Worm (Caenorhabditis elegans) whole organism, young adult: ENCODE measurements around the gene clec-158.
A peak's percentile ranks its signal among the peaks of the same experiment; 100 is the strongest.

ENCODE experiments used
- B0261.1 ChIP-seq: sonication (generic microtip); optimal IDR thresholded peaks from 2 replicates; lab custom pipeline; 2016; ENCODE audit warnings: mild to moderate bottlenecking, missing genetic modification characterization, moderate library complexity, missing compliant biosample characterization
- B0336.3 ChIP-seq: fragments of 200-800 bp; sonication (Bioruptor generic); IDR thresholded peaks from 2 replicates; pipeline ENCODE4 v1.3.6; 2022; ENCODE audit warnings: missing genetic modification characterization, missing compliant biosample characterization
- D2030.7 ChIP-seq: fragments of 200-800 bp; sonication (Bioruptor generic); IDR thresholded peaks from 2 replicates; pipeline ENCODE4 v1.3.6; 2022; ENCODE audit warnings: missing genetic modification reagents, missing genetic modification characterization, missing compliant biosample characterization
- F10E7.11 ChIP-seq: sonication (generic microtip); optimal IDR thresholded peaks from 2 replicates; lab custom pipeline; 2017; ENCODE audit warnings: mild to moderate bottlenecking, missing genetic modification characterization, moderate library complexity, missing compliant biosample characterization
- F33H1.4 ChIP-seq: fragments of 200-800 bp; sonication (Bioruptor generic); IDR thresholded peaks from 2 replicates; pipeline ENCODE4 v1.3.6; 2022; ENCODE audit warnings: missing genetic modification reagents, missing genetic modification characterization, missing compliant biosample characterization
- F37B4.10 ChIP-seq: fragments of 200-800 bp; sonication (Bioruptor generic); IDR thresholded peaks from 2 replicates; pipeline ENCODE4 v1.3.6; 2022; ENCODE audit warnings: missing genetic modification characterization, missing compliant biosample characterization
- Y53G8AR.9 ChIP-seq: fragments of 200-800 bp; sonication (Bioruptor generic); conservative IDR thresholded peaks from 2 replicates; pipeline ENCODE4 v1.3.6; 2022; ENCODE audit warnings: missing genetic modification reagents, missing genetic modification characterization, missing compliant biosample characterization
- Y67H2A.10 ChIP-seq: fragments of 200-800 bp; sonication (Bioruptor generic); conservative IDR thresholded peaks from 2 replicates; pipeline ENCODE4 v1.3.6; 2022; ENCODE audit warnings: missing genetic modification reagents, missing genetic modification characterization, missing compliant biosample characterization
- ama-1 ChIP-seq, 3 experiments: fragments of 150-350 bp in 1 of 3; sonication (generic microtip) in 2 of 3; optimal IDR thresholded peaks; 2 replicates each; lab custom pipeline; 2014 to 2018; ENCODE audit warnings: missing biosample characterization in 2 of 3, missing genetic modification characterization in 2 of 3, missing genetic modification reagents in 2 of 3
- aptf-2 ChIP-seq: fragments of 200-800 bp; sonication (Bioruptor generic); conservative IDR thresholded peaks from 2 replicates; pipeline ENCODE4 v1.3.6; 2022; ENCODE audit warnings: missing genetic modification reagents, missing genetic modification characterization, missing compliant biosample characterization
- aptf-3 ChIP-seq: fragments of 200-800 bp; sonication (Bioruptor generic); IDR thresholded peaks from 2 replicates; pipeline ENCODE4 v1.3.6; 2022; ENCODE audit warnings: missing genetic modification characterization, missing compliant biosample characterization
- attf-6 ChIP-seq: fragments of 200-800 bp; sonication (Bioruptor generic); IDR thresholded peaks from 2 replicates; pipeline ENCODE4 v1.3.6; 2022; ENCODE audit warnings: missing genetic modification reagents, missing genetic modification characterization, missing compliant biosample characterization
- ccch-3 ChIP-seq: fragments of 200-800 bp; sonication (Bioruptor generic); optimal IDR thresholded peaks from 2 replicates; lab custom pipeline; 2018; ENCODE audit warnings: mild to moderate bottlenecking, missing genetic modification characterization, missing compliant biosample characterization
- ceh-58 ChIP-seq: fragments of 200-800 bp; sonication (Bioruptor generic); IDR thresholded peaks from 2 replicates; pipeline ENCODE4 v1.3.6; 2022; ENCODE audit warnings: missing genetic modification characterization, missing compliant biosample characterization
- dpff-1 ChIP-seq: sonication (generic microtip); optimal IDR thresholded peaks from 2 replicates; lab custom pipeline; 2017; ENCODE audit warnings: mild to moderate bottlenecking, missing genetic modification characterization, missing compliant biosample characterization
- egl-44 ChIP-seq: fragments of 200-800 bp; sonication (Bioruptor generic); IDR thresholded peaks from 2 replicates; pipeline ENCODE4 v1.3.6; 2022; ENCODE audit warnings: missing genetic modification reagents, missing genetic modification characterization, missing compliant biosample characterization
- gei-17 ChIP-seq: fragments of 200-800 bp; sonication (Bioruptor generic); optimal IDR thresholded peaks from 2 replicates; lab custom pipeline; 2018; ENCODE audit warnings: mild to moderate bottlenecking, missing genetic modification characterization, missing compliant biosample characterization
- hmg-20 ChIP-seq: fragments of 200-800 bp; sonication (Bioruptor generic); IDR thresholded peaks from 2 replicates; pipeline ENCODE4 v1.3.6; 2022; ENCODE audit warnings: missing genetic modification reagents, missing genetic modification characterization, missing compliant biosample characterization
- let-526 ChIP-seq: fragments of 200-800 bp; sonication (Bioruptor generic); IDR thresholded peaks from 2 replicates; pipeline ENCODE4 v1.3.6; 2022; ENCODE audit warnings: missing genetic modification reagents, missing genetic modification characterization, missing compliant biosample characterization
- lin-26 ChIP-seq: fragments of 200-800 bp; sonication (Bioruptor generic); IDR thresholded peaks from 2 replicates; pipeline ENCODE4 v1.3.6; 2022; ENCODE audit warnings: missing genetic modification reagents, missing genetic modification characterization, missing compliant biosample characterization
- lin-35 ChIP-seq, 3 experiments: fragments of 150-350 bp in 2 of 3; sonication (generic microtip) in 1 of 3; optimal IDR thresholded peaks; 2 replicates each; lab custom pipeline; 2014 to 2018; ENCODE audit warnings: missing biosample characterization in 3 of 3, missing genetic modification characterization in 3 of 3, missing genetic modification reagents in 3 of 3
- lin-40 ChIP-seq: sonication (generic microtip); optimal IDR thresholded peaks from 2 replicates; lab custom pipeline; 2016; ENCODE audit warnings: missing genetic modification characterization, mild to moderate bottlenecking, missing compliant biosample characterization, missing genotype, missing genetic modification reagents
- lin-54 ChIP-seq: fragments of 200-800 bp; sonication (Bioruptor generic); optimal IDR thresholded peaks from 2 replicates; lab custom pipeline; 2018; ENCODE audit warnings: mild to moderate bottlenecking, missing genetic modification characterization, missing compliant biosample characterization
- lir-1 ChIP-seq: fragments of 200-800 bp; sonication (Bioruptor generic); conservative IDR thresholded peaks from 2 replicates; pipeline ENCODE4 v1.3.6; 2022; ENCODE audit warnings: missing genetic modification reagents, missing genetic modification characterization, missing compliant biosample characterization
- lsl-1 ChIP-seq: fragments of 200-800 bp; sonication (Bioruptor generic); optimal IDR thresholded peaks from 2 replicates; lab custom pipeline; 2018; ENCODE audit warnings: mild to moderate bottlenecking, missing genetic modification characterization, moderate library complexity, missing compliant biosample characterization
- lsy-27 ChIP-seq: sonication (generic microtip); optimal IDR thresholded peaks from 2 replicates; lab custom pipeline; 2017; ENCODE audit warnings: missing genetic modification characterization, mild to moderate bottlenecking, missing compliant biosample characterization, antibody characterized with exemption, missing genotype, borderline replicate concordance; ENCODE audit not compliant: insufficient read depth
- madf-8 ChIP-seq: fragments of 200-800 bp; sonication (Bioruptor generic); conservative IDR thresholded peaks from 2 replicates; pipeline ENCODE4 v1.3.6; 2022; ENCODE audit warnings: missing genetic modification reagents, missing genetic modification characterization, missing compliant biosample characterization
- mes-4 ChIP-seq: sonication (generic microtip); optimal IDR thresholded peaks from 2 replicates; lab custom pipeline; 2016; ENCODE audit warnings: missing genotype, missing genetic modification characterization, missing compliant biosample characterization
- nfya-1 ChIP-seq: sonication (generic microtip); optimal IDR thresholded peaks from 2 replicates; lab custom pipeline; 2017; ENCODE audit warnings: antibody characterized with exemption, missing compliant biosample characterization, missing genetic modification characterization, borderline replicate concordance; ENCODE audit not compliant: insufficient read depth
- nfyb-1 ChIP-seq: fragments of 200-800 bp; sonication (Bioruptor generic); IDR thresholded peaks from 2 replicates; pipeline ENCODE4 v1.3.6; 2022; ENCODE audit warnings: missing genetic modification reagents, missing genetic modification characterization, missing compliant biosample characterization
- nhr-120 ChIP-seq: fragments of 200-800 bp; sonication (Bioruptor generic); IDR thresholded peaks from 2 replicates; pipeline ENCODE4 v1.3.6; 2022; ENCODE audit warnings: missing genetic modification characterization, missing compliant biosample characterization
- nhr-90 ChIP-seq: sonication (generic microtip); optimal IDR thresholded peaks from 2 replicates; lab custom pipeline; 2016; ENCODE audit warnings: missing genotype, mild to moderate bottlenecking, missing genetic modification characterization, missing compliant biosample characterization
- pbrm-1 ChIP-seq: fragments of 200-800 bp; sonication (Bioruptor generic); IDR thresholded peaks from 2 replicates; pipeline ENCODE4 v1.3.6; 2022; ENCODE audit warnings: missing genetic modification reagents, missing genetic modification characterization, missing compliant biosample characterization
- repo-1 ChIP-seq: sonication (generic microtip); optimal IDR thresholded peaks from 2 replicates; lab custom pipeline; 2017; ENCODE audit warnings: mild to moderate bottlenecking, missing genetic modification characterization, missing compliant biosample characterization
- rpc-1 ChIP-seq, 2 experiments: fragments of 150-350 bp in 1 of 2; sonication (generic microtip) in 1 of 2; optimal IDR thresholded peaks; 2 replicates each; lab custom pipeline; 2014 to 2018; ENCODE audit warnings: missing biosample characterization in 1 of 2, missing genetic modification characterization in 1 of 2, missing genetic modification reagents in 1 of 2, missing genotype in 1 of 2
- snpc-1.1 ChIP-seq: sonication (generic microtip); optimal IDR thresholded peaks from 2 replicates; lab custom pipeline; 2017; ENCODE audit warnings: missing genetic modification characterization, mild to moderate bottlenecking, missing compliant biosample characterization, antibody characterized with exemption, moderate library complexity, missing genotype, missing genetic modification reagents; ENCODE audit not compliant: insufficient read depth
- snpc-3.4 ChIP-seq: sonication (generic microtip); optimal IDR thresholded peaks from 2 replicates; lab custom pipeline; 2017; ENCODE audit warnings: missing genetic modification characterization, mild to moderate bottlenecking, missing compliant biosample characterization, antibody characterized with exemption, moderate library complexity, missing genotype, missing genetic modification reagents
- snpc-4 ChIP-seq, 5 experiments: fragments of 150-350 bp in 1 of 5; sonication (generic microtip) in 4 of 5; optimal IDR thresholded peaks; 2 replicates each; lab custom pipeline; 2014 to 2018; ENCODE audit warnings: missing genetic modification characterization in 5 of 5, missing biosample characterization in 3 of 5, antibody characterized with exemption in 2 of 5, mild to moderate bottlenecking in 2 of 5, missing compliant biosample characterization in 2 of 5, missing genotype in 2 of 5, moderate library complexity in 2 of 5, missing genetic modification reagents in 1 of 5
- xnd-1 ChIP-seq: sonication (generic microtip); optimal IDR thresholded peaks from 2 replicates; lab custom pipeline; 2016; ENCODE audit warnings: missing genotype, missing genetic modification reagents, missing genetic modification characterization, missing compliant biosample characterization
- zim-3 ChIP-seq: sonication (generic microtip); optimal IDR thresholded peaks from 2 replicates; lab custom pipeline; 2017; ENCODE audit warnings: mild to moderate bottlenecking, missing genetic modification characterization, moderate library complexity, missing compliant biosample characterization
- ztf-18 ChIP-seq: sonication (generic microtip); optimal IDR thresholded peaks from 2 replicates; lab custom pipeline; 2016; ENCODE audit warnings: missing genotype, mild to moderate bottlenecking, missing genetic modification characterization, missing compliant biosample characterization
- ztf-25 ChIP-seq: fragments of 200-800 bp; sonication (Bioruptor generic); IDR thresholded peaks from 2 replicates; pipeline ENCODE4 v1.3.6; 2022; ENCODE audit warnings: missing genetic modification reagents, missing genetic modification characterization, missing compliant biosample characterization

Gene clec-158

DNA sequence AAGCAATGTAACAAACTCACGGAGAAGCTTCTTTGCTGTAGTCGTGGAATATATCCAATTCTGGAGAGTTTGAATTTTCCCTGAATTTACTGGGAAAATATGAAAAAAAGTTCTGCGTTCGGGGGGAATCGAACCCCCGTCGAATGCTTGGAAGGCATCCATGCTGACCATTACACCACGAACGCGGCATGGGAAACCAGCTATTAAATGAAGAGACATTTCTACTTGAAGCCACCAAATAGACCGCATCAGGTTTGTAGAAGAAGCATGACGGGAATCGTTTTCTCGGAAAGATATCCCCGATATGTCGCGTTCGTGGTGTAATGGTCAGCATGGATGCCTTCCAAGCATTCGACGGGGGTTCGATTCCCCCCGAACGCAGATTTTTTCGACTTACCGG lies 29.1 kb upstream of the clec-158 start (continued):
- peak in 1 of 3 experiments; percentile 40 for TF ChIP-seq lin-35 (GFP tag; optimal IDR thresholded peaks at IDR 0.05; lab: Kevin White, UChicago)
- TF ChIP-seq xnd-1 (tag; lab: Kevin White, UChicago), result no peak
- TF ChIP-seq nfyb-1 (GFP tag; lab: Robert Waterston, UW), result peak; percentile 67; the same call in 1 of the 2 replicates
- TF ChIP-seq D2030.7 (GFP tag; lab: Robert Waterston, UW), result 0 out of 2 replicates have a peak, but pooled peaks have one; percentile 22
- TF ChIP-seq rpc-1 (optimal IDR thresholded peaks at IDR 0.05; lab: Kevin White, UChicago), result peak; percentile 80
- peak; percentile 76 for TF ChIP-seq rpc-1 (tag; optimal IDR thresholded peaks at IDR 0.05; lab: Kevin White, UChicago)
- TF ChIP-seq aptf-3 (GFP tag; lab: Robert Waterston, UW), result no peak
- TF ChIP-seq lin-40, result peak; percentile 54
- TF ChIP-seq ama-1 (optimal IDR thresholded peaks at IDR 0.05; lab: Kevin White, UChicago), result no peak
- TF ChIP-seq ama-1 (GFP tag; optimal IDR thresholded peaks at IDR 0.05; lab: Kevin White, UChicago), result peak in 1 of 2 experiments; percentile 48
- no peak for TF ChIP-seq gei-17 (GFP tag; lab: Kevin White, UChicago)
- peak; percentile 15 for TF ChIP-seq lin-54
- peak; percentile 53; the same call in 1 of the 2 replicates for TF ChIP-seq attf-6 (GFP tag; lab: Robert Waterston, UW)
- peak; percentile 53; the same call in 1 of the 2 replicates for TF ChIP-seq let-526
- peak; percentile 16 for TF ChIP-seq snpc-4 (GFP tag; optimal IDR thresholded peaks at IDR 0.05; lab: Kevin White, UChicago)
- TF ChIP-seq snpc-4 (tag; optimal IDR thresholded peaks at IDR 0.05; lab: Kevin White, UChicago), result peak in 3 of 4 experiments; percentile 15 to 45 (median 31)
- TF ChIP-seq nhr-90, result peak; percentile 75
- peak; percentile 74 for TF ChIP-seq B0261.1
- 0 out of 2 replicates have a peak, but pooled peaks have one; percentile 3 for TF ChIP-seq ceh-58 (GFP tag; lab: Robert Waterston, UW)
- peak; percentile 10 for TF ChIP-seq zim-3
- peak; percentile 44 for TF ChIP-seq ztf-18 (tag; lab: Kevin White, UChicago)
- 0 out of 2 replicates have a peak, but pooled peaks have one; percentile 50 for TF ChIP-seq pbrm-1 (GFP tag; lab: Robert Waterston, UW)
- TF ChIP-seq lin-26 (GFP tag; lab: Robert Waterston, UW), result peak; percentile 81

ce11 chrIII:6887574-6887973 lies 28.2 kb upstream of the clec-158 start:
- TF ChIP-seq lin-35 (GFP tag; optimal IDR thresholded peaks at IDR 0.05; lab: Kevin White, UChicago), result peak in 1 of 3 experiments; percentile 60
- peak; percentile 85 for TF ChIP-seq D2030.7 (GFP tag; lab: Robert Waterston, UW)
- TF ChIP-seq snpc-4 (GFP tag; optimal IDR thresholded peaks at IDR 0.05; lab: Kevin White, UChicago), result peak; percentile 61
- TF ChIP-seq snpc-4 (tag; optimal IDR thresholded peaks at IDR 0.05; lab: Kevin White, UChicago), result peak in 1 of 4 experiments; percentile 54
- peak; percentile 70; the same call in 1 of the 2 replicates for TF ChIP-seq egl-44 (GFP tag; lab: Robert Waterston, UW)
- TF ChIP-seq nhr-90, result peak; percentile 86
- peak; percentile 64 for TF ChIP-seq lsy-27 (tag; lab: Kevin White, UChicago)
- TF ChIP-seq Y53G8AR.9 (GFP tag; lab: Robert Waterston, UW), result peak; percentile 62; the same call in 1 of the 2 replicates
- 0 out of 2 replicates have a peak, but pooled peaks have one; percentile 40 for TF ChIP-seq nhr-120
- no peak for TF ChIP-seq F10E7.11 (tag; lab: Kevin White, UChicago)
- TF ChIP-seq aptf-2 (GFP tag; lab: Robert Waterston, UW), result 0 out of 2 replicates have a peak, but pooled peaks have one; percentile 30
- TF ChIP-seq madf-8 (GFP tag; lab: Robert Waterston, UW), result 0 out of 2 replicates have a peak, but pooled peaks have one; percentile 18
- TF ChIP-seq ama-1 (optimal IDR thresholded peaks at IDR 0.05; lab: Kevin White, UChicago), result no peak
- TF ChIP-seq ama-1 (GFP tag; optimal IDR thresholded peaks at IDR 0.05; lab: Kevin White, UChicago), result peak in 1 of 2 experiments; percentile 89
- no peak for TF ChIP-seq B0336.3 (GFP tag; lab: Robert Waterston, UW)
- TF ChIP-seq lsl-1 (GFP tag; lab: Kevin White, UChicago), result peak; percentile 39
- peak; percentile 54 for TF ChIP-seq repo-1
- TF ChIP-seq F33H1.4, result peak; percentile 37; the same call in 1 of the 2 replicates
- no peak for TF ChIP-seq nfya-1 (tag; lab: Kevin White, UChicago)
- no peak for TF ChIP-seq ccch-3
- peak; percentile 38; the same call in 1 of the 2 replicates for TF ChIP-seq lir-1 (GFP tag; lab: Robert Waterston, UW)
- peak; percentile 47 for TF ChIP-seq zim-3
- peak; percentile 62 for TF ChIP-seq mes-4 (tag; lab: Kevin White, UChicago)
- peak; percentile 70; the same call in 1 of the 2 replicates for TF ChIP-seq hmg-20 (GFP tag; lab: Robert Waterston, UW)
- TF ChIP-seq snpc-3.4 (tag; lab: Kevin White, UChicago), result peak; percentile 81
- TF ChIP-seq dpff-1, result no peak
- TF ChIP-seq F37B4.10 (GFP tag; lab: Robert Waterston, UW), result 0 out of 2 replicates have a peak, but pooled peaks have one; percentile 62
- 0 out of 2 replicates have a peak, but pooled peaks have one; percentile 38 for TF ChIP-seq Y67H2A.10 (GFP tag; lab: Robert Waterston, UW)
- TF ChIP-seq ztf-25, result peak; percentile 93
- peak; percentile 40 for TF ChIP-seq snpc-1.1
